Fruit fly (Drosophila melanogaster) whole organism, prepupa: ENCODE data around the gene CG8312.

Source experiments
- Blimp-1 ChIP-seq: fragments of 200-800 bp; sonication (Bioruptor generic); optimal IDR thresholded peaks from 3 replicates; lab custom pipeline; 2017; ENCODE audit warnings: missing biosample characterization, missing genetic modification characterization, mild to moderate bottlenecking, moderate library complexity, missing genetic modification reagents
- CG4318 ChIP-seq: fragments of 200-800 bp; sonication (Bioruptor generic); optimal IDR thresholded peaks from 3 replicates; lab custom pipeline; 2017; ENCODE audit warnings: missing biosample characterization, mild to moderate bottlenecking, missing genetic modification characterization
- CG6163 ChIP-seq: fragments of 200-800 bp; sonication (Bioruptor generic); IDR thresholded peaks from 3 replicates; pipeline ENCODE4 v1.3.6; 2022; ENCODE audit warnings: missing biosample characterization, missing genetic modification characterization
- Eip93F ChIP-seq: fragments of 200-800 bp; sonication (Bioruptor generic); optimal IDR thresholded peaks from 2 replicates; lab custom pipeline; 2016; ENCODE audit warnings: missing biosample characterization, mild to moderate bottlenecking, missing genetic modification characterization
- fd59A ChIP-seq: fragments of 200-800 bp; sonication (Bioruptor generic); optimal IDR thresholded peaks from 2 replicates; lab custom pipeline; 2017; ENCODE audit warnings: missing biosample characterization, mild to moderate bottlenecking, missing genetic modification characterization, missing genetic modification reagents
- lz ChIP-seq: fragments of 200-800 bp; sonication (Bioruptor generic); optimal IDR thresholded peaks from 3 replicates; lab custom pipeline; 2016; ENCODE audit warnings: missing biosample characterization, missing genetic modification characterization
- salr ChIP-seq, 2 experiments: fragments of 200-800 bp; sonication (Bioruptor generic); optimal IDR thresholded peaks; 3 replicates each; lab custom pipeline; 2016 to 2018; ENCODE audit warnings: missing biosample characterization in 2 of 2, missing genetic modification characterization in 2 of 2, mild to moderate bottlenecking in 1 of 2
- ss ChIP-seq, 2 experiments: fragments of 200-800 bp; sonication (Bioruptor generic); optimal IDR thresholded peaks; 2 replicates in 1 of 2; 3 replicates in 1 of 2; lab custom pipeline; 2017 to 2018; ENCODE audit warnings: mild to moderate bottlenecking in 2 of 2, missing biosample characterization in 2 of 2, missing genetic modification characterization in 2 of 2, moderate library complexity in 1 of 2

DNA sequence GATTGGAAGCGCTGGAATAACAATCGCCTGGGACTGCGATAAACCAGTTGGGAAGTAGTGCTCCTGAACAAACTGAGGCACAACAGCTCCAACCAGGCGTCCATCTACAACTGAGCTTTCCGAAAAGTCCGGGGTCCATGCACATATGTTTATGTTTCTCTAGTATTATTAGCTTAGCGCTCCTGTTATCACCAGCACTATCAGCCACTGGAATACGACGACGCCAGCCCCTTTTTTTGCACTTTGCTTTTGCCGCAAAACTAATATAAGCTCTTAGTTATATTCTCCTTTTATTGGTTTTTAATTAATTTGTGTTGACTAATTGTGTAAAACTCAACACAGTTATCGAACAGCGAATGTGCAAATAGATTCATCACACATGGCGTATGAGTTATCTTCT lies 19.6 kb upstream of the CG8312 start, which contains the start of gene CG9396:
- TF ChIP-seq lz (GFP tag; lab: Kevin White, UChicago) (no peak), Blimp-1 (GFP tag; lab: Kevin White, UChicago) (no peak), salr (GFP tag; optimal IDR thresholded peaks at IDR 0.05; lab: Kevin White, UChicago) (no peak), CG4318 (GFP tag; lab: Kevin White, UChicago) (no peak), Eip93F (GFP tag; lab: Kevin White, UChicago) (no peak), CG6163 (no peak), ss (GFP tag; optimal IDR thresholded peaks at IDR 0.05; lab: Kevin White, UChicago) (no peak), fd59A (GFP tag; lab: Kevin White, UChicago) (no peak)
